Worm (Caenorhabditis elegans) whole organism, L3 larva: ENCODE measurements around the gene zip-3.

Experiments used
- ZK546.5 ChIP-seq: sonication (generic microtip); optimal IDR thresholded peaks from 2 replicates; lab custom pipeline; 2017; ENCODE audit warnings: missing biosample characterization, missing genetic modification characterization
- aly-2 ChIP-seq: fragments of 150-350 bp; optimal IDR thresholded peaks from 2 replicates; lab custom pipeline; 2014; ENCODE audit warnings: missing biosample characterization, missing genetic modification characterization
- fkh-10 ChIP-seq: sonication (generic microtip); optimal IDR thresholded peaks from 2 replicates; lab custom pipeline; 2017; ENCODE audit warnings: missing biosample characterization, missing genetic modification reagents, missing genetic modification characterization
- pha-4 ChIP-seq: fragments of 150-350 bp; optimal IDR thresholded peaks from 2 replicates; lab custom pipeline; 2014; ENCODE audit warnings: missing biosample characterization, missing genetic modification reagents, missing genetic modification characterization
- unc-62 ChIP-seq: fragments of 150-350 bp; sonication (generic microtip); optimal IDR thresholded peaks from 4 replicates; lab custom pipeline; 2014; ENCODE audit warnings: missing biosample characterization, missing genetic modification reagents, missing genetic modification characterization

DNA sequence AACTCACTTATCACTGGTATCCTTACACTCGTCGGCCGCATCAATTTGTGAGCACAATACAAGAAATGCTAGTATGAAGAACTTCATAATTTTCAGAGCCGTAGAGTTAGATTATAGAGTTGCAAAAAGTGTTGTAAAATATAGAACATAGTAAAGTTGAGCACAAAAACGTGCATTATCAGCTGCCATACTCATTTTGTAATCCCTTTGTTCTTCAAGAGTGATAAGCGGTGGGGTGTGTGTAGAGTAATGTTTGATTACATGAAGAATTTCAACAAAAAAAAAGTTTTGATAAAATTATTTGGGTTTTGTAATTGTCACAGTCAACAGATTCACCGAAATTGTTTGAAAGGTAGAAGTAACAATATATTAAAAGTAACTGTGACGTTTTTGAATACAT, 25.7 kb upstream of the zip-3 start, which contains the start of the genes Y39G8B.13 and Y39G8B.10:
- TF ChIP-seq unc-62, result no peak
- no peak for TF ChIP-seq aly-2 (tag; lab: Kevin White, UChicago)
- no peak for TF ChIP-seq ZK546.5
- TF ChIP-seq fkh-10, result no peak
- TF ChIP-seq pha-4, result no peak
